Worm (Caenorhabditis elegans): ENCODE results near the gene Y53G8AR.9.

Y53G8AR.9 gene

ce11 chrIII:3331767-3332166 lies 10.7 kb upstream of the Y53G8AR.9 start (continued):
- TF ChIP-seq snpc-3.4 (tag; optimal IDR thresholded peaks at IDR 0.05) (no peak), sdz-38 (tag; optimal IDR thresholded peaks at IDR 0.05) (no peak), unc-130 (GFP tag; optimal IDR thresholded peaks at IDR 0.05) (no peak), B0336.3 (GFP tag; IDR thresholded peaks at IDR 0.05) (no peak), chd-7 (tag; optimal IDR thresholded peaks at IDR 0.05) (no peak), ccch-3 (GFP tag; optimal IDR thresholded peaks at IDR 0.05) (no peak), lsl-1 (GFP tag; optimal IDR thresholded peaks at IDR 0.05) (peak; percentile 35), snpc-1.3 (tag; optimal IDR thresholded peaks at IDR 0.05; ENCODE audit: insufficient read depth) (peak; percentile 13), sea-2 (GFP tag; IDR thresholded peaks at IDR 0.05) (no peak), zfh-2 (GFP tag; conservative IDR thresholded peaks at IDR 0.05) (no peak), nhr-120 (GFP tag; IDR thresholded peaks at IDR 0.05) (no peak), him-1 (tag; optimal IDR thresholded peaks at IDR 0.05) (peak; percentile 82), attf-5 (GFP tag; optimal IDR thresholded peaks at IDR 0.05) (no peak), nhr-27 (tag; optimal IDR thresholded peaks at IDR 0.05) (no peak), mcd-1 (GFP tag; IDR thresholded peaks at IDR 0.05) (peak; percentile 77), ceh-91 (GFP tag; IDR thresholded peaks at IDR 0.05) (no peak), dpff-1 (tag; optimal IDR thresholded peaks at IDR 0.05) (no peak), lag-1 (GFP tag; IDR thresholded peaks at IDR 0.05) (no peak), ztf-6 (GFP tag; IDR thresholded peaks at IDR 0.05) (no peak), aptf-2 (GFP tag; conservative IDR thresholded peaks at IDR 0.05) (no peak), let-526 (GFP tag; IDR thresholded peaks at IDR 0.05) (no peak), tlf-1 (GFP tag; optimal IDR thresholded peaks at IDR 0.05) (no peak)

- TF ChIP-seq hmg-1.2 (GFP tag; IDR thresholded peaks at IDR 0.05) (no peak), zfh-2 (GFP tag; conservative IDR thresholded peaks at IDR 0.05) (0 out of 2 replicates have a peak, but pooled peaks have one; percentile 17)
These were observed 8.4 kb upstream of the Y53G8AR.9 start for ce11 chrIII:3329467-3329866.

ce11 chrIII:3323906-3324305 lies 2.9 kb upstream of the Y53G8AR.9 start:
- TF ChIP-seq akir-1 (GFP tag; optimal IDR thresholded peaks at IDR 0.05) (no peak), mel-28 (tag; optimal IDR thresholded peaks at IDR 0.05; ENCODE audit: borderline replicate concordance) (peak; percentile 19), tbp1 (GFP tag; optimal IDR thresholded peaks at IDR 0.05) (peak; percentile 40), atf-7 (tag; optimal IDR thresholded peaks at IDR 0.05) (peak; percentile 50), rcor-1 (GFP tag; IDR thresholded peaks at IDR 0.05) (0 out of 2 replicates have a peak, but pooled peaks have one; percentile 23), pbrm-1 (GFP tag; IDR thresholded peaks at IDR 0.05) (no peak; the same call in 1 of the 2 replicates), madf-6 (GFP tag; IDR thresholded peaks at IDR 0.05) (peak; percentile 55), B0336.3 (GFP tag; IDR thresholded peaks at IDR 0.05) (peak; percentile 39; the same call in 1 of the 2 replicates), nhr-179 (tag; optimal IDR thresholded peaks at IDR 0.05) (no peak), F33H1.4 (GFP tag; IDR thresholded peaks at IDR 0.05) (peak; percentile 57), F49E8.2 (tag; optimal IDR thresholded peaks at IDR 0.05; ENCODE audit: insufficient read depth) (no peak), hlh-26 (GFP tag; conservative IDR thresholded peaks at IDR 0.05) (no peak), repo-1 (tag; optimal IDR thresholded peaks at IDR 0.05) (peak; percentile 38), ztf-26 (tag; optimal IDR thresholded peaks at IDR 0.05) (peak; percentile 6), snpc-3.4 (tag; optimal IDR thresholded peaks at IDR 0.05) (peak; percentile 46), tbx-9 (tag; optimal IDR thresholded peaks at IDR 0.05; ENCODE audit: borderline replicate concordance) (no peak), cebp-1 (GFP tag; IDR thresholded peaks at IDR 0.05) (no peak), cebp-1 (tag; optimal IDR thresholded peaks at IDR 0.05) (peak; percentile 70), ekl-4 (GFP tag; IDR thresholded peaks at IDR 0.05) (0 out of 2 replicates have a peak, but pooled peaks have one; percentile 60), lin-54 (GFP tag; optimal IDR thresholded peaks at IDR 0.05) (peak; percentile 44), egl-44 (GFP tag; IDR thresholded peaks at IDR 0.05) (no peak), D2030.7 (GFP tag; IDR thresholded peaks at IDR 0.05) (0 out of 2 replicates have a peak, but pooled peaks have one; percentile 16), tlf-1 (GFP tag; optimal IDR thresholded peaks at IDR 0.05) (peak; percentile 27), lin-35 (GFP tag; optimal IDR thresholded peaks at IDR 0.05) (peak in 1 of 3 experiments; percentile 57), C17E4.6 (GFP tag; IDR thresholded peaks at IDR 0.05) (no peak), hmg-1.2 (GFP tag; IDR thresholded peaks at IDR 0.05) (peak; percentile 38), sdz-38 (tag; optimal IDR thresholded peaks at IDR 0.05) (no peak), mcd-1 (GFP tag; IDR thresholded peaks at IDR 0.05) (peak; percentile 74), C06A6.2 (GFP tag; conservative IDR thresholded peaks at IDR 0.05) (no peak)
